Fruit fly (Drosophila melanogaster) S2 (cell line): ENCODE measurements around the gene CG13855.

ENCODE experiments used
- CG8478 ChIP-seq: fragments of >200 bp; optimal IDR thresholded peaks from 2 replicates; lab custom pipeline; 2018
- CTCF ChIP-seq, 2 experiments: fragments of >200 bp; optimal IDR thresholded peaks; 2 replicates each; lab custom pipeline; 2018

CG13855 gene

dm6 chr3R:22421618-22422017, 15.9 kb downstream of the CG13855 start:
- TF ChIP-seq CG8478 (lab: Kevin White, UChicago) (no peak), CTCF (optimal IDR thresholded peaks at IDR 0.05; lab: Kevin White, UChicago) (no peak)

dm6 chr3R:22423996-22424395, 18.3 kb downstream of the CG13855 start:
- TF ChIP-seq CTCF (optimal IDR thresholded peaks at IDR 0.05; lab: Kevin White, UChicago) = no peak
- no peak for TF ChIP-seq CG8478 (lab: Kevin White, UChicago)

dm6 chr3R:22424602-22425190, 19.0 kb downstream of the CG13855 start, which contains the start of gene pinta:
TSS of gene pinta (minus strand) at chr3R:22424929.
- TF ChIP-seq CG8478 (lab: Kevin White, UChicago) (no peak), CTCF (optimal IDR thresholded peaks at IDR 0.05; lab: Kevin White, UChicago) (no peak)

dm6 chr3R:22432200-22432804, 26.6 kb downstream of the CG13855 start:
- TF ChIP-seq CG8478 (lab: Kevin White, UChicago) = no peak

- TF ChIP-seq CTCF (optimal IDR thresholded peaks at IDR 0.05; lab: Kevin White, UChicago) (no peak), CG8478 (lab: Kevin White, UChicago) (no peak)
Measured at dm6 chr3R:22436050-22436449, 30.3 kb downstream of the CG13855 start, which contains the start of gene CG13847. TSS of gene CG13847 (minus strand) at chr3R:22436150.

- no peak for TF ChIP-seq CTCF (optimal IDR thresholded peaks at IDR 0.05; lab: Kevin White, UChicago)
- TF ChIP-seq CG8478 (lab: Kevin White, UChicago) = no peak
Measured at dm6 chr3R:22438301-22438700, 32.6 kb downstream of the CG13855 start.

dm6 chr3R:22446493-22446892, 40.8 kb downstream of the CG13855 start, which contains the start of gene CG12499:
TSS of gene CG12499 (minus strand) at chr3R:22446587.
- TF ChIP-seq CG8478 (lab: Kevin White, UChicago) (no peak), CTCF (optimal IDR thresholded peaks at IDR 0.05; lab: Kevin White, UChicago) (no peak)

dm6 chr3R:22447195-22447873, 41.6 kb downstream of the CG13855 start, which contains the start of gene CG34288:
TSS of gene CG34288 (minus strand) at chr3R:22447263.
- no peak for TF ChIP-seq CTCF (optimal IDR thresholded peaks at IDR 0.05; lab: Kevin White, UChicago)
- TF ChIP-seq CG8478 (lab: Kevin White, UChicago) = no peak

- TF ChIP-seq CG8478 (lab: Kevin White, UChicago) = no peak
- no peak for TF ChIP-seq CTCF (optimal IDR thresholded peaks at IDR 0.05; lab: Kevin White, UChicago)
Measured at dm6 chr3R:22447874-22448254, 42.1 kb downstream of the CG13855 start, which contains the start of gene CG34376. TSS of gene CG34376 (plus strand) at chr3R:22448099.

dm6 chr3R:22449871-22450424, 44.2 kb downstream of the CG13855 start:
- no peak for TF ChIP-seq CG8478 (lab: Kevin White, UChicago)
- TF ChIP-seq CTCF (optimal IDR thresholded peaks at IDR 0.05; lab: Kevin White, UChicago) = no peak

dm6 chr3R:22454397-22455334, 48.9 kb downstream of the CG13855 start:
- no peak for TF ChIP-seq CTCF (optimal IDR thresholded peaks at IDR 0.05; lab: Kevin White, UChicago)
- no peak for TF ChIP-seq CG8478 (lab: Kevin White, UChicago)

- TF ChIP-seq CTCF (optimal IDR thresholded peaks at IDR 0.05; lab: Kevin White, UChicago) (no peak), CG8478 (lab: Kevin White, UChicago) (no peak)
Measured at dm6 chr3R:22455335-22455985, 49.7 kb downstream of the CG13855 start.

- TF ChIP-seq CTCF (optimal IDR thresholded peaks at IDR 0.05; lab: Kevin White, UChicago) = no peak
- no peak for TF ChIP-seq CG8478 (lab: Kevin White, UChicago)
Measured at dm6 chr3R:22456007-22456406, 50.3 kb downstream of the CG13855 start.
